Comparison of ENCODE assay signal across 4 worm cellular contexts in genomic region chrV:3482550-3483002, ce11.
TF ChIP-seq lines count a peak whose summit lies in the region.

Gene lys-7, minus strand, starts transcription at chrV:3482600.

TF ChIP-seq in whole organism, L1 larva, 84 proteins besides CTCF, POLR2A, EP300 and RAD21:
- TF ChIP-seq hlh-4 (tag; optimal IDR thresholded peaks at IDR 0.05; lab: Kevin White, UChicago): no peak
- TF ChIP-seq sox-4 (tag; optimal IDR thresholded peaks at IDR 0.05; lab: Kevin White, UChicago): no peak
- no peak for TF ChIP-seq efl-3 (GFP tag; optimal IDR thresholded peaks at IDR 0.05; lab: Kevin White, UChicago)
- TF ChIP-seq elt-2 (tag; optimal IDR thresholded peaks at IDR 0.05; lab: Kevin White, UChicago): peak; percentile 76
- TF ChIP-seq lin-35 (GFP tag; optimal IDR thresholded peaks at IDR 0.05; lab: Kevin White, UChicago): no peak

TF ChIP-seq in whole organism, L2 larva, 48 proteins besides CTCF, POLR2A, EP300 and RAD21:
- TF ChIP-seq ceh-16 (tag; optimal IDR thresholded peaks at IDR 0.05; lab: Kevin White, UChicago): no peak
- TF ChIP-seq nhr-6 (tag; optimal IDR thresholded peaks at IDR 0.05; lab: Kevin White, UChicago): no peak
- TF ChIP-seq sma-9 (GFP tag; optimal IDR thresholded peaks at IDR 0.05; lab: Kevin White, UChicago): peak; percentile 12
- TF ChIP-seq sma-9 (tag; optimal IDR thresholded peaks at IDR 0.05; lab: Kevin White, UChicago): no peak
- no peak for TF ChIP-seq nhr-25 (tag; optimal IDR thresholded peaks at IDR 0.05; lab: Kevin White, UChicago)

TF ChIP-seq in whole organism, L3 larva, 47 proteins besides CTCF, POLR2A, EP300 and RAD21:
- no peak for TF ChIP-seq aly-2 (tag; optimal IDR thresholded peaks at IDR 0.05; lab: Kevin White, UChicago)
- no peak for TF ChIP-seq mml-1 (tag; optimal IDR thresholded peaks at IDR 0.05; lab: Kevin White, UChicago)
- no peak for TF ChIP-seq lin-39 (tag; optimal IDR thresholded peaks at IDR 0.05; lab: Kevin White, UChicago)
- peak; percentile 2 for TF ChIP-seq pqm-1 (tag; optimal IDR thresholded peaks at IDR 0.05; lab: Kevin White, UChicago)
- no peak for TF ChIP-seq mdl-1 (tag; optimal IDR thresholded peaks at IDR 0.05; lab: Kevin White, UChicago)
- no peak for TF ChIP-seq ceh-9 (tag; optimal IDR thresholded peaks at IDR 0.05; lab: Kevin White, UChicago)
- TF ChIP-seq jun-1 (tag; optimal IDR thresholded peaks at IDR 0.05; lab: Kevin White, UChicago): peak; percentile 23
- TF ChIP-seq elt-1 (tag; optimal IDR thresholded peaks at IDR 0.05; lab: Kevin White, UChicago): no peak
- TF ChIP-seq daf-12 (tag; optimal IDR thresholded peaks at IDR 0.05; lab: Kevin White, UChicago): no peak
- TF ChIP-seq egl-5 (tag; optimal IDR thresholded peaks at IDR 0.05; lab: Kevin White, UChicago): no peak
- TF ChIP-seq elt-2 (tag; optimal IDR thresholded peaks at IDR 0.05; lab: Kevin White, UChicago): peak; percentile 67
- no peak for TF ChIP-seq lin-15B (tag; optimal IDR thresholded peaks at IDR 0.05; lab: Kevin White, UChicago)
- TF ChIP-seq nhr-12 (tag; optimal IDR thresholded peaks at IDR 0.05; lab: Kevin White, UChicago): no peak
- no peak for TF ChIP-seq eor-1 (tag; optimal IDR thresholded peaks at IDR 0.05; lab: Kevin White, UChicago)
- TF ChIP-seq fkh-2 (tag; optimal IDR thresholded peaks at IDR 0.05; lab: Kevin White, UChicago): no peak

TF ChIP-seq in whole organism, L4 larva, 104 proteins besides CTCF, POLR2A, EP300 and RAD21:
- TF ChIP-seq sdz-12 (GFP tag; optimal IDR thresholded peaks at IDR 0.05; lab: Kevin White, UChicago) (no peak), daf-16 (GFP tag; optimal IDR thresholded peaks at IDR 0.05; lab: Kevin White, UChicago) (no peak), daf-16 (tag; optimal IDR thresholded peaks at IDR 0.05; lab: Kevin White, UChicago) (peak; percentile 96)
